Fruit fly (Drosophila melanogaster) whole organism, embryonic: Measurements from ENCODE around the gene Zpr1.
A peak's percentile ranks its signal among the peaks of the same experiment; 100 is the strongest.

Experiments
- CG11696 ChIP-seq: fragments of 200-800 bp; sonication (Bioruptor generic); IDR thresholded peaks from 2 replicates; pipeline ENCODE4 v1.3.6; 2022; ENCODE audit warnings: missing biosample characterization, missing genetic modification characterization
- CG11723 ChIP-seq: fragments of 200-800 bp; sonication (Bioruptor generic); optimal IDR thresholded peaks from 2 replicates; lab custom pipeline; 2017; ENCODE audit warnings: missing biosample characterization, mild to moderate bottlenecking, missing genetic modification characterization
- CG1233 ChIP-seq: fragments of 200-800 bp; sonication (Bioruptor generic); optimal IDR thresholded peaks from 4 replicates; lab custom pipeline; 2018; ENCODE audit warnings: missing biosample characterization, mild to moderate bottlenecking, missing genetic modification characterization
- CG13624 ChIP-seq: fragments of 200-800 bp; sonication (Bioruptor generic); optimal IDR thresholded peaks from 2 replicates; lab custom pipeline; 2016; ENCODE audit warnings: missing biosample characterization, missing genetic modification characterization
- CG15479 ChIP-seq: fragments of 200-800 bp; sonication (Bioruptor generic); optimal IDR thresholded peaks from 3 replicates; lab custom pipeline; 2019; ENCODE audit warnings: missing biosample characterization, mild to moderate bottlenecking, missing genetic modification characterization, moderate library complexity
- CG16815 ChIP-seq: fragments of 200-800 bp; sonication (Bioruptor generic); optimal IDR thresholded peaks from 3 replicates; lab custom pipeline; 2017; ENCODE audit warnings: missing biosample characterization, mild to moderate bottlenecking, missing genetic modification characterization
- CG18262 ChIP-seq: fragments of 200-800 bp; optimal IDR thresholded peaks from 3 replicates; lab custom pipeline; 2019; ENCODE audit warnings: missing biosample characterization, mild to moderate bottlenecking, missing genetic modification characterization, moderate library complexity
- CG1832 ChIP-seq: fragments of 200-800 bp; sonication (Bioruptor generic); optimal IDR thresholded peaks from 2 replicates; lab custom pipeline; 2017; ENCODE audit warnings: missing biosample characterization, mild to moderate bottlenecking, missing genetic modification characterization, inconsistent platforms
- CG18476 ChIP-seq: fragments of 200-800 bp; sonication (Bioruptor generic); optimal IDR thresholded peaks from 2 replicates; lab custom pipeline; 2016; ENCODE audit warnings: missing biosample characterization, mild to moderate bottlenecking, missing genetic modification characterization
- CG3065 ChIP-seq: fragments of 200-800 bp; sonication (Bioruptor generic); optimal IDR thresholded peaks from 2 replicates; lab custom pipeline; 2016; ENCODE audit warnings: missing biosample characterization, missing genetic modification characterization
- CG5180 ChIP-seq: fragments of 200-800 bp; sonication (Bioruptor generic); optimal IDR thresholded peaks from 3 replicates; lab custom pipeline; 2017; ENCODE audit warnings: missing biosample characterization, missing genetic modification characterization, mild to moderate bottlenecking, moderate library complexity, missing genetic modification reagents
- CG6765 ChIP-seq: fragments of 200-800 bp; sonication (Bioruptor generic); optimal IDR thresholded peaks from 3 replicates; lab custom pipeline; 2017; ENCODE audit warnings: missing biosample characterization, mild to moderate bottlenecking, missing genetic modification characterization
- CG7556 ChIP-seq: fragments of 200-800 bp; sonication (Bioruptor generic); optimal IDR thresholded peaks from 2 replicates; lab custom pipeline; 2017; ENCODE audit warnings: missing biosample characterization, mild to moderate bottlenecking, missing genetic modification characterization
- CG7745 ChIP-seq: fragments of 200-800 bp; sonication (Bioruptor generic); optimal IDR thresholded peaks from 2 replicates; lab custom pipeline; 2018; ENCODE audit warnings: missing biosample characterization, mild to moderate bottlenecking, missing genetic modification characterization, moderate library complexity
- CTCF ChIP-seq: fragments of 200-800 bp; sonication (Bioruptor generic); optimal IDR thresholded peaks from 2 replicates; lab custom pipeline; 2017; ENCODE audit warnings: missing biosample characterization, mild to moderate bottlenecking, missing genetic modification characterization, moderate library complexity
- Dll ChIP-seq: fragments of 200-800 bp; sonication (Bioruptor generic); IDR thresholded peaks from 4 replicates; pipeline ENCODE4 v1.3.6; 2022; ENCODE audit warnings: missing biosample characterization, missing genetic modification characterization; ENCODE audit not compliant: partially characterized antibody
- Dref ChIP-seq: fragments of 200-800 bp; sonication (Bioruptor generic); IDR thresholded peaks from 2 replicates; pipeline ENCODE4 v1.3.6; 2022; ENCODE audit warnings: missing biosample characterization, missing genetic modification characterization
- E2f1 ChIP-seq: fragments of 200-800 bp; sonication (Bioruptor generic); IDR thresholded peaks from 2 replicates; pipeline ENCODE4 v1.3.6; 2022; ENCODE audit warnings: missing biosample characterization, missing genetic modification characterization
- HLH3B ChIP-seq: fragments of 200-800 bp; sonication (Bioruptor generic); IDR thresholded peaks from 2 replicates; pipeline ENCODE4 v1.3.6; 2022; ENCODE audit warnings: missing biosample characterization, missing genetic modification characterization
- HLH54F ChIP-seq: fragments of 200-800 bp; sonication (Bioruptor generic); optimal IDR thresholded peaks from 3 replicates; lab custom pipeline; 2016; ENCODE audit warnings: missing biosample characterization, missing genetic modification characterization
- Hr78 ChIP-seq, 2 experiments: fragments of 200-800 bp in 1 of 2; fragments of >200 bp in 1 of 2; sonication (Bioruptor generic) in 1 of 2; optimal IDR thresholded peaks; 2 replicates each; lab custom pipeline; 2017 to 2019; ENCODE audit warnings: missing biosample characterization in 2 of 2, missing genetic modification characterization in 2 of 2, mild to moderate bottlenecking in 1 of 2, moderate library complexity in 1 of 2
- Kr ChIP-seq: fragments of 200-800 bp; sonication (Bioruptor generic); optimal IDR thresholded peaks from 2 replicates; lab custom pipeline; 2017; ENCODE audit warnings: missing biosample characterization, mild to moderate bottlenecking, missing genetic modification characterization
- Nf-YB ChIP-seq: fragments of 200-800 bp; sonication (Bioruptor generic); optimal IDR thresholded peaks from 3 replicates; lab custom pipeline; 2019; ENCODE audit warnings: missing biosample characterization, mild to moderate bottlenecking, missing genetic modification characterization, moderate library complexity
- Six4 ChIP-seq: fragments of 200-800 bp; sonication (Bioruptor generic); optimal IDR thresholded peaks from 2 replicates; lab custom pipeline; 2016; ENCODE audit warnings: missing biosample characterization, missing genetic modification characterization
- Sox100B ChIP-seq: fragments of 200-800 bp; sonication (Bioruptor generic); optimal IDR thresholded peaks from 3 replicates; lab custom pipeline; 2018; ENCODE audit warnings: missing biosample characterization, mild to moderate bottlenecking, missing genetic modification characterization
- Stat92E ChIP-seq, 3 experiments: fragments of >200 bp in 2 of 3; fragments of 200-800 bp in 1 of 3; sonication (Bioruptor generic) in 1 of 3; optimal IDR thresholded peaks; 2 replicates each; lab custom pipeline; 2017 to 2019; ENCODE audit warnings: missing biosample characterization in 3 of 3, missing genetic modification characterization in 3 of 3, mild to moderate bottlenecking in 1 of 3, moderate library complexity in 1 of 3
- TFAM ChIP-seq: fragments of 200-800 bp; sonication (Bioruptor generic); optimal IDR thresholded peaks from 2 replicates; lab custom pipeline; 2017; ENCODE audit warnings: missing biosample characterization, missing genetic modification characterization, inconsistent platforms
- Usf ChIP-seq: fragments of 200-800 bp; sonication (Bioruptor generic); optimal IDR thresholded peaks from 2 replicates; lab custom pipeline; 2017; ENCODE audit warnings: missing genotype, missing biosample characterization, missing genetic modification characterization
- bowl ChIP-seq: fragments of 200-800 bp; sonication (Bioruptor generic); IDR thresholded peaks from 2 replicates; pipeline ENCODE4 v1.3.6; 2022; ENCODE audit warnings: missing biosample characterization, missing genetic modification characterization
- cas ChIP-seq: fragments of 200-800 bp; sonication (Bioruptor generic); IDR thresholded peaks from 2 replicates; pipeline ENCODE4 v1.3.6; 2022; ENCODE audit warnings: missing biosample characterization, missing genetic modification characterization
- cato ChIP-seq: fragments of 200-800 bp; sonication (Bioruptor generic); optimal IDR thresholded peaks from 2 replicates; lab custom pipeline; 2016; ENCODE audit warnings: missing biosample characterization, missing genetic modification characterization, borderline replicate concordance
- chinmo ChIP-seq: fragments of 200-800 bp; sonication (Bioruptor generic); IDR thresholded peaks from 4 replicates; pipeline ENCODE4 v1.3.6; 2022; ENCODE audit warnings: missing biosample characterization, missing genetic modification characterization; ENCODE audit not compliant: partially characterized antibody
- crol ChIP-seq: fragments of 200-800 bp; sonication (Bioruptor generic); IDR thresholded peaks from 2 replicates; pipeline ENCODE4 v1.3.6; 2022; ENCODE audit warnings: missing biosample characterization, missing genetic modification characterization
- crp ChIP-seq, 2 experiments: fragments of 200-800 bp; sonication (Bioruptor generic); optimal IDR thresholded peaks; 2 replicates in 1 of 2; 3 replicates in 1 of 2; lab custom pipeline; 2017; ENCODE audit warnings: missing biosample characterization in 2 of 2, missing genetic modification characterization in 2 of 2, mild to moderate bottlenecking in 1 of 2, moderate library complexity in 1 of 2
- cwo ChIP-seq: fragments of 200-800 bp; sonication (Bioruptor generic); optimal IDR thresholded peaks from 3 replicates; lab custom pipeline; 2017; ENCODE audit warnings: missing biosample characterization, missing genetic modification characterization, mild to moderate bottlenecking, moderate library complexity, missing genetic modification reagents
- dmrt11E ChIP-seq: fragments of 200-800 bp; sonication (Bioruptor generic); optimal IDR thresholded peaks from 3 replicates; lab custom pipeline; 2018; ENCODE audit warnings: missing biosample characterization, mild to moderate bottlenecking, missing genetic modification characterization, moderate library complexity
- emc ChIP-seq: fragments of 200-800 bp; sonication (Bioruptor generic); optimal IDR thresholded peaks from 2 replicates; lab custom pipeline; 2016; ENCODE audit warnings: missing biosample characterization, missing genetic modification characterization
- ftz-f1 ChIP-seq: fragments of 200-800 bp; sonication (Bioruptor generic); optimal IDR thresholded peaks from 2 replicates; lab custom pipeline; 2016; ENCODE audit warnings: missing biosample characterization, missing genetic modification characterization
- fu2 ChIP-seq: fragments of 200-800 bp; sonication (Bioruptor generic); optimal IDR thresholded peaks from 2 replicates; lab custom pipeline; 2016; ENCODE audit warnings: missing biosample characterization, missing genetic modification characterization
- hkb ChIP-seq, 2 experiments: fragments of 200-800 bp in 1 of 2; fragments of >200 bp in 1 of 2; sonication (Bioruptor generic) in 1 of 2; IDR thresholded peaks in 1 of 2; optimal IDR thresholded peaks in 1 of 2; 2 replicates each; pipeline versions ENCODE4 v1.3.6 to Lab custom; 2017 to 2022; ENCODE audit warnings: missing biosample characterization in 1 of 2, missing genetic modification characterization in 1 of 2
- lab ChIP-seq: fragments of 200-800 bp; sonication (Bioruptor generic); optimal IDR thresholded peaks from 3 replicates; lab custom pipeline; 2017; ENCODE audit warnings: missing biosample characterization, missing genetic modification characterization, mild to moderate bottlenecking, moderate library complexity, missing genetic modification reagents
- repo ChIP-seq: fragments of 200-800 bp; sonication (Bioruptor generic); optimal IDR thresholded peaks from 2 replicates; lab custom pipeline; 2016; ENCODE audit warnings: missing biosample characterization, missing genetic modification characterization
- run ChIP-seq: fragments of 200-800 bp; sonication (Bioruptor generic); optimal IDR thresholded peaks from 3 replicates; lab custom pipeline; 2018; ENCODE audit warnings: missing biosample characterization, mild to moderate bottlenecking, missing genetic modification characterization
- sens-2 ChIP-seq: fragments of 200-800 bp; sonication (Bioruptor generic); IDR thresholded peaks from 2 replicates; pipeline ENCODE4 v1.3.6; 2022; ENCODE audit warnings: missing biosample characterization, missing genetic modification characterization
- shn ChIP-seq: fragments of 200-800 bp; sonication (Bioruptor generic); optimal IDR thresholded peaks from 3 replicates; lab custom pipeline; 2016; ENCODE audit warnings: missing biosample characterization, missing genetic modification characterization
- sisA ChIP-seq: fragments of 200-800 bp; sonication (Bioruptor generic); IDR thresholded peaks from 2 replicates; pipeline ENCODE4 v1.3.6; 2022; ENCODE audit warnings: missing biosample characterization, missing genetic modification characterization
- tna ChIP-seq: fragments of 200-800 bp; sonication (Bioruptor generic); IDR thresholded peaks from 2 replicates; pipeline ENCODE4 v1.3.6; 2022; ENCODE audit warnings: missing biosample characterization, missing genetic modification characterization; ENCODE audit not compliant: partially characterized antibody
- yki ChIP-seq: fragments of >200 bp; optimal IDR thresholded peaks from 3 replicates; lab custom pipeline; 2018

Zpr1 gene

DNA sequence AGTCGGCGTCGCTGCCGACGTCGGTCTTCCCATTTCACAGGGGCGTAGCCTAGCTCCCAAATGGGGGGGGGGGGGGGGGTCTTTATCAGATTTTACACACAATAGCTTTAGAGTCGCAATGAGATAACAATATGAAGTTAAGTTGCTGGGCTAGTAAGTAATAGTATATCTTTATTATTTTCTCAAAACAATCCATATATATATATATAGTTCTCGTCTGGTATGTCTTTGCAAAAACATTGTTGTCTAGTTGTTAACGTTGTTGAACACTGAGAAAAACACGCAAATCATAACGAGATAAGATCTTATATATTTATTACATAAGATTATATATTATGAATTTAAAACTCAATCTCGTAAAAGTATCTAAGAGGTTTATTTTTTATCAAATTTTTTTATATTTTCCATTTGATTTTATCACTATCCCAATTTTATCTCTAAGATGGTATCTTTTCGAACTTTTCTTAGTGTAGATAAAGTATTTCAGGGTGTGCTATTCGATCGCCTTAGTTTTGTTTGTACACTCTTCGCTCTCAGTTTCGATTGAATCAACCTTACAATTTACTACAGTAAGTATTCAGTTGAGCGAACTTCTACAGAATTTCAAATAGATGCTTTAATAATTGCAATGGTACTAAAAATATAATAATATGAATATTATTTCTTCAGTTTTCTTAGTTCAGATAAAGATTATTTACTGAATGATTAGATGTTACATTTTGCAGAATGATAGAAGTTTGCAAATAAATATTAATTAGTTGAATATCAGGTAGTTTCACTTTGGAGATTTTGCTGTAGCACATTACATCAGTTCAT lies 40.2 kb upstream of the Zpr1 start (continued):
- no peak for TF ChIP-seq CG1832 (GFP tag; lab: Kevin White, UChicago)
- TF ChIP-seq yki (lab: Kevin White, UChicago), result no peak
- no peak for TF ChIP-seq Stat92E (GFP tag; optimal IDR thresholded peaks at IDR 0.05; lab: Kevin White, UChicago)
- TF ChIP-seq CG18262 (tag; lab: Kevin White, UChicago), result peak; percentile 64
- TF ChIP-seq CG13624 (GFP tag; lab: Kevin White, UChicago), result peak; percentile 18
- peak; percentile 58 for TF ChIP-seq Nf-YB
- peak; percentile 51 for TF ChIP-seq CG11723 (GFP tag; lab: Kevin White, UChicago)
- no peak for TF ChIP-seq shn (GFP tag; lab: Kevin White, UChicago)
- TF ChIP-seq Hr78 (GFP tag; optimal IDR thresholded peaks at IDR 0.05; lab: Kevin White, UChicago), result no peak
- TF ChIP-seq hkb (optimal IDR thresholded peaks at IDR 0.05; lab: Kevin White, UChicago), result no peak
- TF ChIP-seq hkb (GFP tag; IDR thresholded peaks at IDR 0.05; lab: Robert Waterston, UW), result peak; percentile 64
- TF ChIP-seq Sox100B (GFP tag; lab: Kevin White, UChicago), result peak; percentile 39
- peak; percentile 18 for TF ChIP-seq CG5180 (GFP tag; lab: Kevin White, UChicago)
- TF ChIP-seq cato (GFP tag; lab: Kevin White, UChicago), result no peak
- no peak for TF ChIP-seq CTCF
- TF ChIP-seq sens-2 (GFP tag; lab: Robert Waterston, UW), result no peak
- no peak for TF ChIP-seq crp (GFP tag; optimal IDR thresholded peaks at IDR 0.05; lab: Kevin White, UChicago)
- no peak for TF ChIP-seq CG18476 (GFP tag; lab: Kevin White, UChicago)
- peak; percentile 83 for TF ChIP-seq cwo (GFP tag; lab: Kevin White, UChicago)
- peak; percentile 24 for TF ChIP-seq dmrt11E (tag; lab: Kevin White, UChicago)
- TF ChIP-seq Dref, result peak; percentile 45
- TF ChIP-seq emc (GFP tag; lab: Kevin White, UChicago), result no peak
- no peak for TF ChIP-seq Kr (GFP tag; lab: Kevin White, UChicago)
- peak; percentile 21 for TF ChIP-seq HLH54F
- TF ChIP-seq lab (GFP tag; lab: Kevin White, UChicago), result peak; percentile 95
- TF ChIP-seq E2f1 (GFP tag; lab: Robert Waterston, UW), result peak; percentile 85
- TF ChIP-seq chinmo, result no peak
- peak; percentile 16 for TF ChIP-seq fu2 (GFP tag; lab: Kevin White, UChicago)
- TF ChIP-seq tna, result no peak
- TF ChIP-seq ftz-f1 (GFP tag; lab: Kevin White, UChicago), result no peak
- peak; percentile 61 for TF ChIP-seq sisA (GFP tag; lab: Robert Waterston, UW)
- no peak for TF ChIP-seq run (tag; lab: Kevin White, UChicago)
- TF ChIP-seq cas, result peak; percentile 76
- no peak for TF ChIP-seq TFAM (GFP tag; lab: Kevin White, UChicago)
- no peak for TF ChIP-seq CG15479 (GFP tag; lab: Kevin White, UChicago)
- TF ChIP-seq Usf (GFP tag; lab: Kevin White, UChicago), result peak; percentile 76
- TF ChIP-seq repo (GFP tag; lab: Kevin White, UChicago), result no peak
- TF ChIP-seq CG3065, result no peak
- TF ChIP-seq Six4 (GFP tag; lab: Kevin White, UChicago), result no peak
- TF ChIP-seq CG7556 (GFP tag; lab: Kevin White, UChicago), result peak; percentile 83
- no peak for TF ChIP-seq Dll
- peak; percentile 81 for TF ChIP-seq crol
- peak; percentile 67 for TF ChIP-seq HLH3B (GFP tag; lab: Robert Waterston, UW)
- TF ChIP-seq CG1233 (GFP tag; lab: Kevin White, UChicago), result peak; percentile 58
- TF ChIP-seq CG11696 (GFP tag; lab: Robert Waterston, UW), result peak; percentile 72
- TF ChIP-seq bowl, result peak; percentile 58; the same call in 1 of the 2 replicates
- no peak for TF ChIP-seq CG7745 (tag; lab: Kevin White, UChicago)
- peak; percentile 78 for TF ChIP-seq CG6765 (GFP tag; lab: Kevin White, UChicago)
- peak; percentile 68 for TF ChIP-seq CG16815 (GFP tag; lab: Kevin White, UChicago)
